Fruit fly (Drosophila melanogaster): Measurements from ENCODE around the gene Fer1.
A peak's percentile ranks its signal among the peaks of the same experiment; 100 is the strongest.

Fer1 gene

dm6 chr3R:7109760-7110303, 26.2 kb upstream of the Fer1 start (continued):
- TF ChIP-seq kah (GFP tag; optimal IDR thresholded peaks at IDR 0.05), result no peak
- no peak for TF ChIP-seq shn (GFP tag; optimal IDR thresholded peaks at IDR 0.05)
- no peak for TF ChIP-seq ems (GFP tag; optimal IDR thresholded peaks at IDR 0.05)
- TF ChIP-seq HmgZ (tag; optimal IDR thresholded peaks at IDR 0.05), result no peak
- TF ChIP-seq CG31224 (GFP tag; IDR thresholded peaks at IDR 0.05), result no peak
- no peak for TF ChIP-seq CG7372 (GFP tag; IDR thresholded peaks at IDR 0.05)
- no peak for TF ChIP-seq wor (GFP tag; IDR thresholded peaks at IDR 0.05)
- TF ChIP-seq Hand (GFP tag; optimal IDR thresholded peaks at IDR 0.05), result no peak
- no peak for TF ChIP-seq CG12219 (GFP tag; optimal IDR thresholded peaks at IDR 0.05)
- no peak for TF ChIP-seq Poxn (GFP tag; IDR thresholded peaks at IDR 0.05)
- TF ChIP-seq CG4424 (GFP tag; optimal IDR thresholded peaks at IDR 0.05), result no peak
- TF ChIP-seq Doc2 (GFP tag; IDR thresholded peaks at IDR 0.05), result no peak
- no peak for TF ChIP-seq jumu (GFP tag; optimal IDR thresholded peaks at IDR 0.05)
- TF ChIP-seq CG8944 (GFP tag; optimal IDR thresholded peaks at IDR 0.05), result no peak
- TF ChIP-seq CG15601 (tag; optimal IDR thresholded peaks at IDR 0.05), result no peak
- no peak for TF ChIP-seq CG11723 (GFP tag; optimal IDR thresholded peaks at IDR 0.05)
- TF ChIP-seq CG30403 (GFP tag; optimal IDR thresholded peaks at IDR 0.05), result no peak
- no peak for TF ChIP-seq HLH54F (GFP tag; optimal IDR thresholded peaks at IDR 0.05)
- no peak for TF ChIP-seq bowl (GFP tag; IDR thresholded peaks at IDR 0.05)
- TF ChIP-seq CG11504 (tag; optimal IDR thresholded peaks at IDR 0.05), result peak; percentile 25
- TF ChIP-seq CG17829 (tag; optimal IDR thresholded peaks at IDR 0.05), result no peak
- TF ChIP-seq cg (GFP tag; optimal IDR thresholded peaks at IDR 0.05), result peak; percentile 83

dm6 chr3R:7111206-7111858, 24.7 kb upstream of the Fer1 start:
- TF ChIP-seq CG11398 (GFP tag; optimal IDR thresholded peaks at IDR 0.05) (no peak), ab (GFP tag; optimal IDR thresholded peaks at IDR 0.05) (no peak), lola (GFP tag; optimal IDR thresholded peaks at IDR 0.05) (no peak), Nf-YA (GFP tag; IDR thresholded peaks at IDR 0.05) (no peak), Med (GFP tag) (no peak), CG17361 (GFP tag; IDR thresholded peaks at IDR 0.05) (no peak), mam (GFP tag; optimal IDR thresholded peaks at IDR 0.05) (no peak), btn (GFP tag; optimal IDR thresholded peaks at IDR 0.05) (no peak), Bdp1 (GFP tag; optimal IDR thresholded peaks at IDR 0.05) (no peak), CG4424 (GFP tag; optimal IDR thresholded peaks at IDR 0.05) (no peak), pros (GFP tag; optimal IDR thresholded peaks at IDR 0.05) (peak; percentile 44), Taf1 (GFP tag; IDR thresholded peaks at IDR 0.05) (no peak), CG4360 (GFP tag; IDR thresholded peaks at IDR 0.05) (peak; percentile 63), sens (GFP tag) (peak; percentile 30), Spps (tag; optimal IDR thresholded peaks at IDR 0.05) (no peak), h (optimal IDR thresholded peaks at IDR 0.05) (no peak), maf-S (GFP tag; optimal IDR thresholded peaks at IDR 0.05) (no peak), D (optimal IDR thresholded peaks at IDR 0.05) (peak; percentile 41), D (GFP tag; optimal IDR thresholded peaks at IDR 0.05) (no peak), CG12769 (tag; optimal IDR thresholded peaks at IDR 0.05) (no peak), HLH54F (GFP tag; optimal IDR thresholded peaks at IDR 0.05) (no peak), CG7839 (tag; optimal IDR thresholded peaks at IDR 0.05) (no peak), CG14441 (GFP tag; IDR thresholded peaks at IDR 0.05) (no peak), cad (GFP tag; optimal IDR thresholded peaks at IDR 0.05) (peak; percentile 96), nerfin-1 (tag; optimal IDR thresholded peaks at IDR 0.05) (peak; percentile 63), CG5245 (GFP tag; optimal IDR thresholded peaks at IDR 0.05) (no peak), CG8359 (GFP tag; optimal IDR thresholded peaks at IDR 0.05; ENCODE audit: borderline replicate concordance) (no peak), Hey (tag; optimal IDR thresholded peaks at IDR 0.05) (peak; percentile 72), vvl (GFP tag; IDR thresholded peaks at IDR 0.05) (no peak), CG11247 (GFP tag; IDR thresholded peaks at IDR 0.05) (no peak), H15 (GFP tag; IDR thresholded peaks at IDR 0.05) (no peak), pnt (GFP tag; optimal IDR thresholded peaks at IDR 0.05) (no peak)

Data from whole organism, embryonic.